Worm (Caenorhabditis elegans) whole organism, L2 larva: ENCODE measurements around the gene tag-250.

ENCODE experiments used
- C34F6.9 ChIP-seq: fragments of 150-350 bp; optimal IDR thresholded peaks from 2 replicates; lab custom pipeline; 2014; ENCODE audit warnings: missing biosample characterization, missing genetic modification characterization
- F13H6.1 ChIP-seq: sonication (generic microtip); optimal IDR thresholded peaks from 2 replicates; lab custom pipeline; 2016; ENCODE audit warnings: missing genetic modification characterization, missing compliant biosample characterization
- R02D3.7 ChIP-seq: fragments of 150-350 bp; optimal IDR thresholded peaks from 2 replicates; lab custom pipeline; 2014; ENCODE audit warnings: missing biosample characterization, missing genetic modification characterization
- Y55F3AM.14 ChIP-seq: fragments of 200-800 bp; sonication (Bioruptor generic); optimal IDR thresholded peaks from 2 replicates; lab custom pipeline; 2018; ENCODE audit warnings: mild to moderate bottlenecking, missing genetic modification characterization, missing compliant biosample characterization
- ZK546.5 ChIP-seq: sonication (generic microtip); optimal IDR thresholded peaks from 2 replicates; lab custom pipeline; 2017; ENCODE audit warnings: missing biosample characterization, missing genetic modification characterization
- alr-1 ChIP-seq: fragments of 150-350 bp; optimal IDR thresholded peaks from 2 replicates; lab custom pipeline; 2014; ENCODE audit warnings: missing biosample characterization, missing genetic modification characterization
- ama-1 ChIP-seq: fragments of 150-350 bp; optimal IDR thresholded peaks from 2 replicates; lab custom pipeline; 2018; ENCODE audit warnings: inconsistent platforms
- blmp-1 ChIP-seq: sonication (generic microtip); optimal IDR thresholded peaks from 2 replicates; lab custom pipeline; 2017; ENCODE audit warnings: missing genetic modification characterization, mild to moderate bottlenecking, missing compliant biosample characterization, antibody characterized with exemption, moderate library complexity; ENCODE audit not compliant: insufficient read depth
- ceh-16 ChIP-seq: fragments of 150-350 bp; optimal IDR thresholded peaks from 2 replicates; lab custom pipeline; 2014; ENCODE audit warnings: missing biosample characterization, missing genetic modification characterization
- ceh-82 ChIP-seq: fragments of 150-350 bp; optimal IDR thresholded peaks from 2 replicates; lab custom pipeline; 2014; ENCODE audit warnings: missing biosample characterization, missing genetic modification characterization
- crh-2 ChIP-seq: sonication (generic microtip); optimal IDR thresholded peaks from 2 replicates; lab custom pipeline; 2017; ENCODE audit warnings: missing biosample characterization, missing genetic modification characterization
- elt-1 ChIP-seq: fragments of 150-350 bp; optimal IDR thresholded peaks from 2 replicates; lab custom pipeline; 2014; ENCODE audit warnings: missing biosample characterization, missing genetic modification characterization
- elt-3 ChIP-seq: sonication (generic microtip); optimal IDR thresholded peaks from 2 replicates; lab custom pipeline; 2017; ENCODE audit warnings: missing biosample characterization, missing genetic modification characterization
- fos-1 ChIP-seq: fragments of 150-350 bp; optimal IDR thresholded peaks from 2 replicates; lab custom pipeline; 2014; ENCODE audit warnings: missing biosample characterization, missing genetic modification characterization
- gmeb-1 ChIP-seq: fragments of 150-350 bp; optimal IDR thresholded peaks from 2 replicates; lab custom pipeline; 2014; ENCODE audit warnings: missing biosample characterization, missing genetic modification characterization
- lin-11 ChIP-seq: fragments of 150-350 bp; sonication (generic microtip); optimal IDR thresholded peaks from 2 replicates; lab custom pipeline; 2014; ENCODE audit warnings: missing biosample characterization, missing genetic modification characterization, inconsistent platforms, mixed read lengths
- lin-13 ChIP-seq: fragments of 150-350 bp; optimal IDR thresholded peaks from 2 replicates; lab custom pipeline; 2014; ENCODE audit warnings: missing biosample characterization, missing genetic modification reagents, missing genetic modification characterization
- lin-39 ChIP-seq: fragments of 150-350 bp; optimal IDR thresholded peaks from 2 replicates; lab custom pipeline; 2014; ENCODE audit warnings: missing biosample characterization, missing genetic modification reagents, missing genetic modification characterization
- lsy-2 ChIP-seq, 2 experiments: fragments of 150-350 bp in 1 of 2; sonication (generic microtip) in 1 of 2; optimal IDR thresholded peaks; 2 replicates each; lab custom pipeline; 2014 to 2017; ENCODE audit warnings: missing biosample characterization in 2 of 2, missing genetic modification characterization in 2 of 2
- mab-5 ChIP-seq: fragments of 150-350 bp; optimal IDR thresholded peaks from 2 replicates; lab custom pipeline; 2014; ENCODE audit warnings: missing biosample characterization, missing genetic modification characterization
- mbf-1 ChIP-seq: sonication (generic microtip); optimal IDR thresholded peaks from 2 replicates; lab custom pipeline; 2017; ENCODE audit warnings: missing biosample characterization, missing genetic modification characterization
- mdl-1 ChIP-seq, 2 experiments: fragments of 150-350 bp in 1 of 2; sonication (generic microtip) in 1 of 2; optimal IDR thresholded peaks; 2 replicates each; lab custom pipeline; 2017; ENCODE audit warnings: missing biosample characterization in 2 of 2, missing genetic modification characterization in 2 of 2
- nhr-11 ChIP-seq: fragments of 150-350 bp; optimal IDR thresholded peaks from 2 replicates; lab custom pipeline; 2014; ENCODE audit warnings: missing biosample characterization, missing genetic modification characterization
- nhr-12 ChIP-seq: fragments of 150-350 bp; optimal IDR thresholded peaks from 2 replicates; lab custom pipeline; 2014; ENCODE audit warnings: missing biosample characterization, missing genetic modification characterization
- nhr-129 ChIP-seq: fragments of 150-350 bp; optimal IDR thresholded peaks from 2 replicates; lab custom pipeline; 2014; ENCODE audit warnings: missing biosample characterization, missing genetic modification characterization
- nhr-21 ChIP-seq: fragments of 150-350 bp; optimal IDR thresholded peaks from 2 replicates; lab custom pipeline; 2014; ENCODE audit warnings: missing biosample characterization, missing genetic modification characterization
- nhr-23 ChIP-seq: fragments of 150-350 bp; optimal IDR thresholded peaks from 2 replicates; lab custom pipeline; 2014; ENCODE audit warnings: missing biosample characterization, missing genetic modification reagents, missing genetic modification characterization
- nhr-237 ChIP-seq: fragments of 150-350 bp; optimal IDR thresholded peaks from 2 replicates; lab custom pipeline; 2014; ENCODE audit warnings: missing biosample characterization, missing genetic modification characterization
- nhr-25 ChIP-seq: fragments of 150-350 bp; sonication (generic microtip); optimal IDR thresholded peaks from 3 replicates; lab custom pipeline; 2014; ENCODE audit warnings: missing biosample characterization, missing genetic modification characterization
- nhr-6 ChIP-seq: fragments of 150-350 bp; optimal IDR thresholded peaks from 2 replicates; lab custom pipeline; 2014; ENCODE audit warnings: missing biosample characterization, missing genetic modification characterization
- nhr-77 ChIP-seq: fragments of 150-350 bp; optimal IDR thresholded peaks from 2 replicates; lab custom pipeline; 2014; ENCODE audit warnings: missing biosample characterization, missing genetic modification characterization
- peb-1 ChIP-seq: fragments of 150-350 bp; optimal IDR thresholded peaks from 2 replicates; lab custom pipeline; 2014; ENCODE audit warnings: missing biosample characterization, missing genetic modification characterization
- sem-4 ChIP-seq: fragments of 150-350 bp; optimal IDR thresholded peaks from 2 replicates; lab custom pipeline; 2014; ENCODE audit warnings: missing biosample characterization, missing genetic modification reagents, missing genetic modification characterization
- skn-1 ChIP-seq: sonication (generic microtip); optimal IDR thresholded peaks from 2 replicates; lab custom pipeline; 2017; ENCODE audit warnings: missing biosample characterization, missing genetic modification characterization
- sma-3 ChIP-seq: sonication (generic microtip); optimal IDR thresholded peaks from 2 replicates; lab custom pipeline; 2016; ENCODE audit warnings: missing genetic modification reagents, missing genetic modification characterization, missing compliant biosample characterization
- sma-9 ChIP-seq, 2 experiments: fragments of 150-350 bp in 1 of 2; sonication (generic microtip) in 1 of 2; optimal IDR thresholded peaks; 2 replicates each; lab custom pipeline; 2014 to 2016; ENCODE audit warnings: missing genetic modification characterization in 2 of 2, mild to moderate bottlenecking in 1 of 2, missing biosample characterization in 1 of 2, missing compliant biosample characterization in 1 of 2, missing genetic modification reagents in 1 of 2, moderate library complexity in 1 of 2
- snpc-4 ChIP-seq: fragments of 150-350 bp; optimal IDR thresholded peaks from 2 replicates; lab custom pipeline; 2014; ENCODE audit warnings: missing biosample characterization, missing genetic modification characterization
- unc-39 ChIP-seq: fragments of 150-350 bp; optimal IDR thresholded peaks from 2 replicates; lab custom pipeline; 2014; ENCODE audit warnings: missing biosample characterization, missing genetic modification characterization
- unc-55 ChIP-seq: fragments of 150-350 bp; sonication (generic microtip); optimal IDR thresholded peaks from 3 replicates; lab custom pipeline; 2014; ENCODE audit warnings: missing biosample characterization, missing genetic modification reagents, missing genetic modification characterization
- unc-62 ChIP-seq: fragments of 150-350 bp; optimal IDR thresholded peaks from 2 replicates; lab custom pipeline; 2014; ENCODE audit warnings: missing biosample characterization, missing genetic modification reagents, missing genetic modification characterization
- ztf-1 ChIP-seq: fragments of 200-800 bp; sonication (Bioruptor generic); conservative IDR thresholded peaks from 2 replicates; pipeline ENCODE4 v1.3.6; 2022; ENCODE audit warnings: missing genetic modification characterization, missing compliant biosample characterization
- ztf-4 ChIP-seq: fragments of 150-350 bp; optimal IDR thresholded peaks from 2 replicates; lab custom pipeline; 2014; ENCODE audit warnings: missing biosample characterization, missing genetic modification characterization

Gene tag-250

ce11 chrIII:7947677-7948076 is 23.0 kb upstream of the tag-250 start:
- no peak for TF ChIP-seq nhr-11
- no peak for TF ChIP-seq elt-1
- TF ChIP-seq lin-13 (GFP tag; lab: Kevin White, UChicago), result no peak
- no peak for TF ChIP-seq lin-39 (tag; lab: Kevin White, UChicago)
- no peak for TF ChIP-seq R02D3.7 (tag; lab: Kevin White, UChicago)
- TF ChIP-seq ceh-82 (tag; lab: Kevin White, UChicago), result no peak
- TF ChIP-seq, all 48 proteins: peak for 0

ce11 chrIII:7946968-7947491 is 22.3 kb upstream of the tag-250 start, which contains the start of gene gsto-1:
Gene gsto-1 (minus strand): TSS chrIII:7947018.
- TF ChIP-seq nhr-77 (tag; lab: Kevin White, UChicago) (no peak), ztf-1 (no peak), ceh-16 (tag; lab: Kevin White, UChicago) (no peak), ama-1 (lab: Kevin White, UChicago) (no peak), mdl-1 (tag; optimal IDR thresholded peaks at IDR 0.05; lab: Kevin White, UChicago) (no peak), nhr-129 (tag; lab: Kevin White, UChicago) (peak; percentile 31), sma-3 (GFP tag; lab: Kevin White, UChicago) (no peak), unc-62 (GFP tag; lab: Kevin White, UChicago) (no peak), ceh-82 (tag; lab: Kevin White, UChicago) (no peak), crh-2 (tag; lab: Kevin White, UChicago) (peak; percentile 8), fos-1 (peak; percentile 26), elt-3 (no peak), nhr-21 (no peak), nhr-237 (tag; lab: Kevin White, UChicago) (no peak), blmp-1 (tag; lab: Kevin White, UChicago) (no peak), peb-1 (tag; lab: Kevin White, UChicago) (no peak), gmeb-1 (peak; percentile 6), mbf-1 (tag; lab: Kevin White, UChicago) (no peak), unc-39 (tag; lab: Kevin White, UChicago) (no peak), nhr-25 (tag; lab: Kevin White, UChicago) (no peak), F13H6.1 (no peak), nhr-6 (no peak), alr-1 (tag; lab: Kevin White, UChicago) (no peak), unc-55 (GFP tag; lab: Kevin White, UChicago) (no peak)

- no peak for TF ChIP-seq sma-3 (GFP tag; lab: Kevin White, UChicago)
- TF ChIP-seq ceh-16 (tag; lab: Kevin White, UChicago), result no peak
Observed at ce11 chrIII:7941417-7941816, 16.7 kb upstream of the tag-250 start, which contains the start of gene kle-2. Gene kle-2 (plus strand): TSS chrIII:7941717.

ce11 chrIII:7940819-7941218 is 16.1 kb upstream of the tag-250 start, which contains the start of gene C29E4.12:
Gene C29E4.12 (plus strand): TSS chrIII:7941151.
- TF ChIP-seq unc-39 (tag; lab: Kevin White, UChicago) (no peak), snpc-4 (tag; lab: Kevin White, UChicago) (no peak), Y55F3AM.14 (no peak), blmp-1 (tag; lab: Kevin White, UChicago) (no peak), unc-55 (GFP tag; lab: Kevin White, UChicago) (peak; percentile 86), nhr-129 (tag; lab: Kevin White, UChicago) (peak; percentile 64), mab-5 (peak; percentile 56), ZK546.5 (no peak), nhr-6 (no peak), ztf-4 (no peak), sem-4 (tag; lab: Kevin White, UChicago) (no peak), nhr-237 (tag; lab: Kevin White, UChicago) (no peak), peb-1 (tag; lab: Kevin White, UChicago) (no peak), nhr-21 (peak; percentile 42), sma-3 (GFP tag; lab: Kevin White, UChicago) (peak; percentile 61), elt-1 (no peak), R02D3.7 (tag; lab: Kevin White, UChicago) (peak; percentile 20), lsy-2 (tag; optimal IDR thresholded peaks at IDR 0.05; lab: Kevin White, UChicago) (peak; percentile 51 to 88), nhr-77 (tag; lab: Kevin White, UChicago) (peak; percentile 30), ceh-16 (tag; lab: Kevin White, UChicago) (no peak), nhr-25 (tag; lab: Kevin White, UChicago) (peak; percentile 60), mbf-1 (tag; lab: Kevin White, UChicago) (no peak), F13H6.1 (peak; percentile 46), lin-11 (tag; lab: Kevin White, UChicago) (peak; percentile 70), lin-13 (GFP tag; lab: Kevin White, UChicago) (peak; percentile 68), nhr-12 (no peak), lin-39 (tag; lab: Kevin White, UChicago) (no peak), skn-1 (no peak), elt-3 (no peak), C34F6.9 (tag; lab: Kevin White, UChicago) (peak; percentile 81), ztf-1 (no peak), nhr-23 (tag; lab: Kevin White, UChicago) (no peak), crh-2 (tag; lab: Kevin White, UChicago) (peak; percentile 49), ceh-82 (tag; lab: Kevin White, UChicago) (no peak), gmeb-1 (peak; percentile 97), sma-9 (GFP tag; optimal IDR thresholded peaks at IDR 0.05; lab: Kevin White, UChicago) (peak; percentile 58), sma-9 (tag; optimal IDR thresholded peaks at IDR 0.05; lab: Kevin White, UChicago) (no peak), ama-1 (lab: Kevin White, UChicago) (peak; percentile 31)
